Fruit fly (Drosophila melanogaster) whole organism, embryonic: Measurements from ENCODE around the gene Rab8.

Source experiments
- BEAF-32 ChIP-seq: fragments of 200-800 bp; sonication (Bioruptor generic); optimal IDR thresholded peaks from 3 replicates; lab custom pipeline; 2017; ENCODE audit warnings: missing biosample characterization, missing genetic modification characterization, mild to moderate bottlenecking, moderate library complexity, missing genetic modification reagents
- Blimp-1 ChIP-seq: fragments of 200-800 bp; sonication (Bioruptor generic); optimal IDR thresholded peaks from 3 replicates; lab custom pipeline; 2018; ENCODE audit warnings: missing biosample characterization, missing genetic modification characterization, mild to moderate bottlenecking, moderate library complexity, missing genetic modification reagents
- CG10543 ChIP-seq: fragments of 200-800 bp; sonication (Bioruptor generic); optimal IDR thresholded peaks from 3 replicates; lab custom pipeline; 2017; ENCODE audit warnings: missing biosample characterization, mild to moderate bottlenecking, missing genetic modification characterization, moderate library complexity
- CG12659 ChIP-seq: fragments of 200-800 bp; sonication (Bioruptor generic); optimal IDR thresholded peaks from 3 replicates; lab custom pipeline; 2017; ENCODE audit warnings: mild to moderate bottlenecking, missing biosample characterization, missing genetic modification reagents, missing genetic modification characterization
- CG13775 ChIP-seq: fragments of 200-800 bp; sonication (Bioruptor generic); optimal IDR thresholded peaks from 3 replicates; lab custom pipeline; 2017; ENCODE audit warnings: missing biosample characterization, mild to moderate bottlenecking, missing genetic modification characterization
- CG18011 ChIP-seq: fragments of 200-800 bp; sonication (Bioruptor generic); optimal IDR thresholded peaks from 2 replicates; lab custom pipeline; 2017; ENCODE audit warnings: missing biosample characterization, missing genetic modification characterization, mild to moderate bottlenecking, moderate library complexity, missing genotype
- CG18599 ChIP-seq: fragments of 200-800 bp; sonication (Bioruptor generic); optimal IDR thresholded peaks from 3 replicates; lab custom pipeline; 2017; ENCODE audit warnings: missing biosample characterization, missing genetic modification characterization, mild to moderate bottlenecking, moderate library complexity, missing genetic modification reagents
- CG2116 ChIP-seq: fragments of 200-800 bp; sonication (Bioruptor generic); optimal IDR thresholded peaks from 3 replicates; lab custom pipeline; 2018; ENCODE audit warnings: missing biosample characterization, mild to moderate bottlenecking, missing genetic modification characterization
- CG2120 ChIP-seq: fragments of 200-800 bp; sonication (Bioruptor generic); optimal IDR thresholded peaks from 3 replicates; lab custom pipeline; 2016; ENCODE audit warnings: missing biosample characterization, missing genetic modification characterization
- CG2199 ChIP-seq: fragments of 200-800 bp; sonication (Bioruptor generic); IDR thresholded peaks from 3 replicates; pipeline ENCODE4 v1.3.6; 2022; ENCODE audit warnings: missing biosample characterization, missing genetic modification characterization
- CG32532 ChIP-seq: fragments of 200-800 bp; sonication (Bioruptor generic); IDR thresholded peaks from 2 replicates; pipeline ENCODE4 v1.3.6; 2022; ENCODE audit warnings: missing biosample characterization, missing genetic modification characterization
- CG4328 ChIP-seq: fragments of 200-800 bp; sonication (Bioruptor generic); optimal IDR thresholded peaks from 3 replicates; lab custom pipeline; 2017; ENCODE audit warnings: missing biosample characterization, missing genetic modification reagents, missing genetic modification characterization
- CG6813 ChIP-seq: fragments of 200-800 bp; sonication (Bioruptor generic); optimal IDR thresholded peaks from 2 replicates; lab custom pipeline; 2017; ENCODE audit warnings: missing biosample characterization, missing genetic modification characterization, mild to moderate bottlenecking, moderate library complexity, missing genetic modification reagents
- CG7372 ChIP-seq: fragments of 200-800 bp; sonication (Bioruptor generic); IDR thresholded peaks from 2 replicates; pipeline ENCODE4 v1.3.6; 2022; ENCODE audit warnings: missing biosample characterization, missing genetic modification characterization
- CG8290 ChIP-seq, 3 experiments: fragments of 200-800 bp; sonication (Bioruptor generic); optimal IDR thresholded peaks; 2 replicates each; lab custom pipeline; 2016 to 2019; ENCODE audit warnings: missing biosample characterization in 3 of 3, missing genetic modification characterization in 3 of 3, mild to moderate bottlenecking in 2 of 3, moderate library complexity in 1 of 3
- Camta ChIP-seq: fragments of 200-800 bp; sonication (Bioruptor generic); optimal IDR thresholded peaks from 2 replicates; lab custom pipeline; 2016; ENCODE audit warnings: missing biosample characterization, missing genetic modification characterization
- D19B ChIP-seq: fragments of 200-800 bp; sonication (Bioruptor generic); optimal IDR thresholded peaks from 2 replicates; lab custom pipeline; 2017; ENCODE audit warnings: missing biosample characterization, mild to moderate bottlenecking, missing genetic modification characterization
- Dbx ChIP-seq: fragments of 200-800 bp; sonication (Bioruptor generic); IDR thresholded peaks from 3 replicates; pipeline ENCODE4 v1.3.6; 2022; ENCODE audit warnings: missing biosample characterization, missing genetic modification characterization
- Drgx ChIP-seq: fragments of 200-800 bp; sonication (Bioruptor generic); IDR thresholded peaks from 2 replicates; pipeline ENCODE4 v1.3.6; 2022; ENCODE audit warnings: missing biosample characterization, missing genetic modification characterization
- Ets65A ChIP-seq: fragments of 200-800 bp; sonication (Bioruptor generic); peaks from one replicate; lab custom pipeline; 2016; ENCODE audit warnings: missing biosample characterization, missing genetic modification characterization
- Ets97D ChIP-seq: fragments of 200-800 bp; sonication (Bioruptor generic); optimal IDR thresholded peaks from 3 replicates; lab custom pipeline; 2016; ENCODE audit warnings: missing biosample characterization, missing genetic modification characterization
- Fer1 ChIP-seq: fragments of 200-800 bp; sonication (Bioruptor generic); optimal IDR thresholded peaks from 2 replicates; lab custom pipeline; 2017; ENCODE audit warnings: missing biosample characterization, mild to moderate bottlenecking, missing genetic modification characterization
- H2.0 ChIP-seq: fragments of 200-800 bp; sonication (Bioruptor generic); IDR thresholded peaks from 2 replicates; pipeline ENCODE4 v1.3.6; 2022; ENCODE audit warnings: missing biosample characterization, missing genetic modification characterization
- Hmx ChIP-seq: fragments of 200-800 bp; sonication (Bioruptor generic); optimal IDR thresholded peaks from 2 replicates; lab custom pipeline; 2016; ENCODE audit warnings: missing biosample characterization, missing genetic modification characterization
- Max ChIP-seq: fragments of 200-800 bp; sonication (Bioruptor generic); optimal IDR thresholded peaks from 2 replicates; lab custom pipeline; 2016; ENCODE audit warnings: missing biosample characterization, mild to moderate bottlenecking, missing genetic modification characterization
- Med ChIP-seq: fragments of 200-800 bp; sonication (Bioruptor generic); peaks from one replicate; lab custom pipeline; 2016; ENCODE audit warnings: missing biosample characterization, missing genetic modification characterization, mild to moderate bottlenecking, inconsistent platforms, moderate library complexity
- NFAT ChIP-seq: fragments of 200-800 bp; sonication (Bioruptor generic); IDR thresholded peaks from 2 replicates; pipeline ENCODE4 v1.3.6; 2022; ENCODE audit warnings: missing biosample characterization, missing genetic modification characterization
- Nf-YB ChIP-seq: fragments of 200-800 bp; sonication (Bioruptor generic); optimal IDR thresholded peaks from 3 replicates; lab custom pipeline; 2019; ENCODE audit warnings: missing biosample characterization, mild to moderate bottlenecking, missing genetic modification characterization, moderate library complexity
- ato ChIP-seq: fragments of 200-800 bp; sonication (Bioruptor generic); IDR thresholded peaks from 2 replicates; pipeline ENCODE4 v1.3.6; 2022; ENCODE audit warnings: missing biosample characterization, missing genetic modification characterization; ENCODE audit not compliant: partially characterized antibody
- bigmax ChIP-seq: fragments of 200-800 bp; sonication (Bioruptor generic); optimal IDR thresholded peaks from 2 replicates; lab custom pipeline; 2018; ENCODE audit warnings: missing biosample characterization, mild to moderate bottlenecking, missing genetic modification characterization
- bsh ChIP-seq, 2 experiments: fragments of 200-800 bp; sonication (Bioruptor generic); optimal IDR thresholded peaks; 2 replicates each; lab custom pipeline; 2017 to 2018; ENCODE audit warnings: mild to moderate bottlenecking in 2 of 2, missing biosample characterization in 2 of 2, missing genetic modification characterization in 2 of 2, moderate library complexity in 1 of 2
- cad ChIP-seq: fragments of >200 bp; optimal IDR thresholded peaks from 2 replicates; lab custom pipeline; 2017; ENCODE audit warnings: missing biosample characterization, missing genetic modification characterization
- chm ChIP-seq: fragments of 200-800 bp; sonication (Bioruptor generic); IDR thresholded peaks from 2 replicates; pipeline ENCODE4 v1.3.6; 2022; ENCODE audit warnings: missing biosample characterization, missing genetic modification characterization
- ci ChIP-seq: fragments of 200-800 bp; sonication (Bioruptor generic); IDR thresholded peaks from 3 replicates; pipeline ENCODE4 v1.3.6; 2022; ENCODE audit warnings: missing biosample characterization, missing genetic modification characterization
- crc ChIP-seq: fragments of 200-800 bp; sonication (Bioruptor generic); optimal IDR thresholded peaks from 2 replicates; lab custom pipeline; 2016; ENCODE audit warnings: missing biosample characterization, missing genetic modification characterization
- da ChIP-seq: fragments of 200-800 bp; sonication (Bioruptor generic); optimal IDR thresholded peaks from 2 replicates; lab custom pipeline; 2016; ENCODE audit warnings: missing biosample characterization, missing genetic modification characterization
- dm ChIP-seq: fragments of 200-800 bp; sonication (Bioruptor generic); optimal IDR thresholded peaks from 3 replicates; lab custom pipeline; 2016; ENCODE audit warnings: missing biosample characterization, missing genetic modification characterization
- exex ChIP-seq: fragments of 200-800 bp; sonication (Bioruptor generic); optimal IDR thresholded peaks from 4 replicates; lab custom pipeline; 2018; ENCODE audit warnings: missing biosample characterization, mild to moderate bottlenecking, missing genetic modification characterization, moderate library complexity
- fru ChIP-seq: fragments of >200 bp; optimal IDR thresholded peaks from 2 replicates; lab custom pipeline; 2017
- gcm ChIP-seq: fragments of 200-800 bp; sonication (Bioruptor generic); optimal IDR thresholded peaks from 2 replicates; lab custom pipeline; 2019; ENCODE audit warnings: missing biosample characterization, mild to moderate bottlenecking, missing genetic modification characterization, moderate library complexity
- grau ChIP-seq: fragments of 200-800 bp; optimal IDR thresholded peaks from 3 replicates; lab custom pipeline; 2019; ENCODE audit warnings: missing biosample characterization, mild to moderate bottlenecking, missing genetic modification characterization, moderate library complexity
- kni ChIP-seq: fragments of 200-800 bp; sonication (Bioruptor generic); optimal IDR thresholded peaks from 3 replicates; lab custom pipeline; 2017; ENCODE audit warnings: mild to moderate bottlenecking, missing biosample characterization, missing genetic modification reagents, missing genetic modification characterization
- nerfin-1 ChIP-seq: fragments of 200-800 bp; sonication (Bioruptor generic); optimal IDR thresholded peaks from 3 replicates; lab custom pipeline; 2019; ENCODE audit warnings: missing biosample characterization, mild to moderate bottlenecking, missing genetic modification characterization, moderate library complexity
- nom ChIP-seq: fragments of 200-800 bp; sonication (Bioruptor generic); optimal IDR thresholded peaks from 2 replicates; lab custom pipeline; 2017; ENCODE audit warnings: missing biosample characterization, missing genetic modification characterization, mild to moderate bottlenecking, moderate library complexity, missing genetic modification reagents
- onecut ChIP-seq: fragments of 200-800 bp; sonication (Bioruptor generic); IDR thresholded peaks from 2 replicates; pipeline ENCODE4 v1.3.6; 2022; ENCODE audit warnings: missing biosample characterization, missing genetic modification characterization
- sens ChIP-seq: fragments of 200-800 bp; sonication (Bioruptor generic); peaks from one replicate; lab custom pipeline; 2016; ENCODE audit warnings: missing biosample characterization, missing genetic modification characterization
- stc ChIP-seq: fragments of 200-800 bp; sonication (Bioruptor generic); IDR thresholded peaks from 2 replicates; pipeline ENCODE4 v1.3.6; 2022; ENCODE audit warnings: missing biosample characterization, missing genetic modification characterization

Gene Rab8

dm6 chr3L:19871667-19871931, 721 bp upstream of the Rab8 start:
- TF ChIP-seq chm (GFP tag; lab: Robert Waterston, UW) (no peak), fru (lab: Kevin White, UChicago) (no peak), CG13775 (GFP tag; lab: Kevin White, UChicago) (peak; percentile 81), bsh (GFP tag; optimal IDR thresholded peaks at IDR 0.05; lab: Kevin White, UChicago) (no peak), kni (GFP tag; lab: Kevin White, UChicago) (no peak), stc (peak; percentile 21; the same call in 1 of the 2 replicates), sens (GFP tag; lab: Kevin White, UChicago) (peak; percentile 50), nerfin-1 (tag; lab: Kevin White, UChicago) (peak; percentile 92), CG8290 (GFP tag; optimal IDR thresholded peaks at IDR 0.05; lab: Kevin White, UChicago) (no peak), CG8290 (tag; optimal IDR thresholded peaks at IDR 0.05; lab: Kevin White, UChicago) (no peak), Med (peak; percentile 10)

- TF ChIP-seq Blimp-1 = no peak
- TF ChIP-seq D19B = peak; percentile 25
- peak; percentile 10 for TF ChIP-seq exex (tag; lab: Kevin White, UChicago)
- TF ChIP-seq grau (tag; lab: Kevin White, UChicago) = peak; percentile 67
- peak; percentile 14; the same call in 1 of the 2 replicates for TF ChIP-seq Drgx (GFP tag; lab: Robert Waterston, UW)
- TF ChIP-seq sens (GFP tag; lab: Kevin White, UChicago) = peak; percentile 53
- 0 out of 2 replicates have a peak, but pooled peaks have one; percentile 14 for TF ChIP-seq CG32532 (GFP tag; lab: Robert Waterston, UW)
- TF ChIP-seq Med = peak; percentile 68
- peak; percentile 63 for TF ChIP-seq nom (GFP tag; lab: Kevin White, UChicago)
- 0 out of 3 replicates have a peak, but pooled peaks have one; percentile 7 for TF ChIP-seq ci (GFP tag; lab: Robert Waterston, UW)
- no peak for TF ChIP-seq CG7372 (GFP tag; lab: Robert Waterston, UW)
- TF ChIP-seq CG18599 (GFP tag; lab: Kevin White, UChicago) = peak; percentile 25
- TF ChIP-seq CG2199 = 0 out of 3 replicates have a peak, but pooled peaks have one; percentile 8
- TF ChIP-seq H2.0 (GFP tag; lab: Robert Waterston, UW) = no peak
- TF ChIP-seq CG4328 (GFP tag; lab: Kevin White, UChicago) = no peak
- TF ChIP-seq gcm (GFP tag; lab: Kevin White, UChicago) = peak; percentile 61
- TF ChIP-seq CG2120 (GFP tag; lab: Kevin White, UChicago) = peak; percentile 48
- TF ChIP-seq CG10543 = no peak
Measured at dm6 chr3L:19869698-19870097, 1.2 kb downstream of the Rab8 start.

- peak; percentile 69 for TF ChIP-seq cad (GFP tag; lab: Kevin White, UChicago)
- no peak for TF ChIP-seq Hmx (GFP tag; lab: Kevin White, UChicago)
- TF ChIP-seq Ets65A (GFP tag; lab: Kevin White, UChicago) = peak; percentile 48
- TF ChIP-seq CG18011 (GFP tag; lab: Kevin White, UChicago) = peak; percentile 95
- TF ChIP-seq crc (GFP tag; lab: Kevin White, UChicago) = no peak
Measured at dm6 chr3L:19867238-19867637, 3.6 kb downstream of the Rab8 start.

dm6 chr3L:19861215-19861614, 9.7 kb downstream of the Rab8 start:
- TF ChIP-seq Ets97D (peak; percentile 48), Dbx (0 out of 3 replicates have a peak, but pooled peaks have one; percentile 26), Med (peak; percentile 76), Camta (GFP tag; lab: Kevin White, UChicago) (no peak), CG12659 (peak; percentile 30), Nf-YB (GFP tag; lab: Kevin White, UChicago) (no peak), dm (GFP tag; lab: Kevin White, UChicago) (peak; percentile 94), Fer1 (peak; percentile 38), da (GFP tag; lab: Kevin White, UChicago) (no peak), onecut (GFP tag; lab: Robert Waterston, UW) (peak; percentile 52; the same call in 1 of the 2 replicates), CG2116 (GFP tag; lab: Kevin White, UChicago) (peak; percentile 94), ato (GFP tag; lab: Robert Waterston, UW) (no peak), BEAF-32 (peak; percentile 39), Max (GFP tag; lab: Kevin White, UChicago) (peak; percentile 48), bsh (GFP tag; optimal IDR thresholded peaks at IDR 0.05; lab: Kevin White, UChicago) (peak in 1 of 2 experiments; percentile 11), bigmax (GFP tag; lab: Kevin White, UChicago) (peak; percentile 20), CG6813 (GFP tag; lab: Kevin White, UChicago) (no peak), NFAT (GFP tag; lab: Robert Waterston, UW) (peak; percentile 95)
